Worm (Caenorhabditis elegans) whole organism, mixed stage, embryonic: ENCODE results near the gene nduc-2.

Source experiments
- bed-3 ChIP-seq: fragments of 200-800 bp; sonication (Bioruptor generic); optimal IDR thresholded peaks from 3 replicates; lab custom pipeline; 2018; ENCODE audit warnings: mild to moderate bottlenecking, missing genetic modification characterization, moderate library complexity, missing compliant biosample characterization
- blmp-1 ChIP-seq: fragments of 150-350 bp; optimal IDR thresholded peaks from 2 replicates; lab custom pipeline; 2014; ENCODE audit warnings: missing biosample characterization, missing genetic modification characterization
- ceh-39 ChIP-seq: fragments of 150-350 bp; optimal IDR thresholded peaks from 2 replicates; lab custom pipeline; 2014; ENCODE audit warnings: missing biosample characterization, missing genetic modification characterization
- ceh-43 ChIP-seq: fragments of 200-800 bp; sonication (Bioruptor generic); optimal IDR thresholded peaks from 2 replicates; lab custom pipeline; 2018; ENCODE audit warnings: mild to moderate bottlenecking, missing genetic modification characterization, moderate library complexity, missing compliant biosample characterization
- ceh-83 ChIP-seq: fragments of 200-800 bp; sonication (Bioruptor generic); optimal IDR thresholded peaks from 2 replicates; lab custom pipeline; 2018; ENCODE audit warnings: mild to moderate bottlenecking, missing genetic modification characterization, missing compliant biosample characterization
- ces-1 ChIP-seq: fragments of 150-350 bp; optimal IDR thresholded peaks from 2 replicates; lab custom pipeline; 2014; ENCODE audit warnings: missing biosample characterization, missing genetic modification reagents, missing genetic modification characterization
- drap-1 ChIP-seq: fragments of 200-800 bp; sonication (Bioruptor generic); optimal IDR thresholded peaks from 3 replicates; lab custom pipeline; 2018; ENCODE audit warnings: mild to moderate bottlenecking, missing genetic modification characterization, missing compliant biosample characterization
- elt-1 ChIP-seq: sonication (generic microtip); optimal IDR thresholded peaks from 2 replicates; lab custom pipeline; 2017; ENCODE audit warnings: missing genetic modification characterization, mild to moderate bottlenecking, missing compliant biosample characterization, antibody characterized with exemption, moderate library complexity, borderline replicate concordance; ENCODE audit not compliant: insufficient read depth
- elt-3 ChIP-seq: fragments of 150-350 bp; optimal IDR thresholded peaks from 2 replicates; lab custom pipeline; 2014; ENCODE audit warnings: missing biosample characterization, missing genetic modification characterization
- ham-2 ChIP-seq: fragments of 200-800 bp; sonication (Bioruptor generic); optimal IDR thresholded peaks from 2 replicates; lab custom pipeline; 2018; ENCODE audit warnings: mild to moderate bottlenecking, missing genetic modification characterization, missing compliant biosample characterization
- hlh-1 ChIP-seq: fragments of 150-350 bp; optimal IDR thresholded peaks from 2 replicates; lab custom pipeline; 2014; ENCODE audit warnings: missing biosample characterization, missing genetic modification reagents, missing genetic modification characterization
- lin-13 ChIP-seq: fragments of 150-350 bp; optimal IDR thresholded peaks from 2 replicates; lab custom pipeline; 2014; ENCODE audit warnings: missing biosample characterization, missing genetic modification characterization
- lin-32 ChIP-seq: fragments of 200-800 bp; sonication (Bioruptor generic); optimal IDR thresholded peaks from 2 replicates; lab custom pipeline; 2018; ENCODE audit warnings: mild to moderate bottlenecking, missing genetic modification characterization, missing compliant biosample characterization
- lsy-2 ChIP-seq: fragments of 150-350 bp; optimal IDR thresholded peaks from 2 replicates; lab custom pipeline; 2014; ENCODE audit warnings: missing biosample characterization, missing genetic modification characterization
- mab-5 ChIP-seq: fragments of 150-350 bp; optimal IDR thresholded peaks from 2 replicates; lab custom pipeline; 2014; ENCODE audit warnings: missing biosample characterization, missing genetic modification characterization
- mep-1 ChIP-seq: fragments of 150-350 bp; optimal IDR thresholded peaks from 2 replicates; lab custom pipeline; 2017; ENCODE audit warnings: missing biosample characterization, missing genetic modification reagents, missing genetic modification characterization, inconsistent platforms
- mls-2 ChIP-seq: sonication (generic microtip); optimal IDR thresholded peaks from 2 replicates; lab custom pipeline; 2016; ENCODE audit warnings: mild to moderate bottlenecking, missing genetic modification characterization, moderate library complexity, missing compliant biosample characterization
- nhr-12 ChIP-seq: fragments of 150-350 bp; optimal IDR thresholded peaks from 2 replicates; lab custom pipeline; 2014; ENCODE audit warnings: missing biosample characterization, missing genetic modification characterization
- nhr-2 ChIP-seq: fragments of 150-350 bp; optimal IDR thresholded peaks from 2 replicates; lab custom pipeline; 2014; ENCODE audit warnings: missing biosample characterization, missing genetic modification characterization
- nhr-237 ChIP-seq: fragments of 150-350 bp; optimal IDR thresholded peaks from 2 replicates; lab custom pipeline; 2014; ENCODE audit warnings: missing biosample characterization, missing genetic modification characterization
- nhr-28 ChIP-seq: fragments of 150-350 bp; optimal IDR thresholded peaks from 2 replicates; lab custom pipeline; 2014; ENCODE audit warnings: missing biosample characterization, missing genetic modification characterization
- nhr-76 ChIP-seq: sonication (generic microtip); optimal IDR thresholded peaks from 2 replicates; lab custom pipeline; 2017; ENCODE audit warnings: missing biosample characterization, missing genetic modification characterization
- pha-4 ChIP-seq: fragments of 150-350 bp; optimal IDR thresholded peaks from 2 replicates; lab custom pipeline; 2018; ENCODE audit warnings: missing biosample characterization, missing genetic modification reagents, missing genetic modification characterization
- sem-2 ChIP-seq: fragments of 200-800 bp; sonication (Bioruptor generic); optimal IDR thresholded peaks from 2 replicates; lab custom pipeline; 2018; ENCODE audit warnings: mild to moderate bottlenecking, missing genetic modification characterization, missing compliant biosample characterization
- snpc-4 ChIP-seq: fragments of 150-350 bp; optimal IDR thresholded peaks from 2 replicates; lab custom pipeline; 2014; ENCODE audit warnings: missing biosample characterization, missing genetic modification characterization
- sptf-1 ChIP-seq: sonication (generic microtip); optimal IDR thresholded peaks from 2 replicates; lab custom pipeline; 2017; ENCODE audit warnings: mild to moderate bottlenecking, missing genetic modification characterization, moderate library complexity, missing compliant biosample characterization
- tbx-8 ChIP-seq: fragments of 200-800 bp; sonication (Bioruptor generic); optimal IDR thresholded peaks from 2 replicates; lab custom pipeline; 2018; ENCODE audit warnings: mild to moderate bottlenecking, missing genetic modification characterization, moderate library complexity, missing compliant biosample characterization
- unc-62 ChIP-seq: fragments of 150-350 bp; optimal IDR thresholded peaks from 2 replicates; lab custom pipeline; 2014; ENCODE audit warnings: missing biosample characterization, missing genetic modification reagents, missing genetic modification characterization
- zip-8 ChIP-seq: fragments of 150-350 bp; optimal IDR thresholded peaks from 2 replicates; lab custom pipeline; 2014; ENCODE audit warnings: missing biosample characterization, missing genetic modification characterization

Gene nduc-2

ce11 chrIII:2787979-2788491, 1.4 kb downstream of the nduc-2 start, which contains the start of gene tbcc-1:
tbcc-1 (plus strand) TSS chrIII:2788441.
- TF ChIP-seq ceh-83 (GFP tag; lab: Kevin White, UChicago) (no peak), ceh-43 (GFP tag; lab: Kevin White, UChicago) (no peak)

- TF ChIP-seq ham-2 (no peak), mep-1 (no peak), elt-3 (tag; lab: Kevin White, UChicago) (no peak), nhr-2 (no peak), drap-1 (GFP tag; lab: Kevin White, UChicago) (no peak), nhr-237 (tag; lab: Kevin White, UChicago) (no peak), pha-4 (tag; lab: Kevin White, UChicago) (no peak), ceh-83 (GFP tag; lab: Kevin White, UChicago) (no peak), unc-62 (GFP tag; lab: Kevin White, UChicago) (no peak), sptf-1 (tag; lab: Kevin White, UChicago) (no peak), nhr-28 (no peak)
- TF ChIP-seq, all 35 proteins: peak for 0
These were observed 7.4 kb downstream of the nduc-2 start for ce11 chrIII:2794057-2794456.

- TF ChIP-seq mab-5 (tag; lab: Kevin White, UChicago) (no peak), lin-13 (tag; lab: Kevin White, UChicago) (no peak), bed-3 (no peak), snpc-4 (no peak), nhr-76 (tag; lab: Kevin White, UChicago) (no peak), tbx-8 (GFP tag; lab: Kevin White, UChicago) (no peak), mls-2 (no peak), hlh-1 (tag; lab: Kevin White, UChicago) (no peak), ham-2 (no peak), lin-32 (GFP tag; lab: Kevin White, UChicago) (no peak), mep-1 (no peak), sem-2 (no peak), ceh-83 (GFP tag; lab: Kevin White, UChicago) (no peak), ces-1 (no peak)
These were observed 8.9 kb downstream of the nduc-2 start for ce11 chrIII:2795442-2796023.

ce11 chrIII:2800743-2801142, 14.1 kb downstream of the nduc-2 start:
- peak; percentile 93 for TF ChIP-seq zip-8 (tag; lab: Kevin White, UChicago)
- TF ChIP-seq ceh-43 (GFP tag; lab: Kevin White, UChicago), result no peak

ce11 chrIII:2801800-2802515, 15.3 kb downstream of the nduc-2 start, which contains the start of the genes twk-45 and Y71H2AM.25:
twk-45 (minus strand) TSS chrIII:2801900.
Y71H2AM.25 (plus strand) TSS chrIII:2802465.
- no peak for TF ChIP-seq nhr-2
- no peak for TF ChIP-seq elt-1 (tag; lab: Kevin White, UChicago)
- TF ChIP-seq tbx-8 (GFP tag; lab: Kevin White, UChicago), result no peak
- TF ChIP-seq sptf-1 (tag; lab: Kevin White, UChicago), result no peak
- no peak for TF ChIP-seq ham-2
- no peak for TF ChIP-seq unc-62 (GFP tag; lab: Kevin White, UChicago)
- TF ChIP-seq sem-2, result no peak
- TF ChIP-seq elt-3 (tag; lab: Kevin White, UChicago), result no peak
- no peak for TF ChIP-seq pha-4 (tag; lab: Kevin White, UChicago)
- no peak for TF ChIP-seq lsy-2 (tag; lab: Kevin White, UChicago)
- no peak for TF ChIP-seq mep-1
- no peak for TF ChIP-seq nhr-12
- no peak for TF ChIP-seq nhr-237 (tag; lab: Kevin White, UChicago)
- no peak for TF ChIP-seq ceh-83 (GFP tag; lab: Kevin White, UChicago)
- no peak for TF ChIP-seq ceh-43 (GFP tag; lab: Kevin White, UChicago)

ce11 chrIII:2804461-2804860, 17.8 kb downstream of the nduc-2 start:
- TF ChIP-seq blmp-1 (tag; lab: Kevin White, UChicago) (no peak), unc-62 (GFP tag; lab: Kevin White, UChicago) (peak; percentile 17), ceh-39 (no peak), mls-2 (no peak), pha-4 (tag; lab: Kevin White, UChicago) (peak; percentile 34), nhr-2 (peak; percentile 49), lin-13 (tag; lab: Kevin White, UChicago) (no peak)
